Fruit fly (Drosophila melanogaster): ENCODE measurements around the gene CG13659.

The CG13659 gene

dm6 chr3R:25308228-25308627, 7.5 kb downstream of the CG13659 start, which contains the start of gene CG10550:
Gene CG10550, minus strand, starts transcription at chr3R:25308391.
- no peak for TF ChIP-seq insv (optimal IDR thresholded peaks at IDR 0.05)
- no peak for TF ChIP-seq Sin3A (optimal IDR thresholded peaks at IDR 0.05)
- no peak for TF ChIP-seq Myc (optimal IDR thresholded peaks at IDR 0.05)
- TF ChIP-seq ttk (optimal IDR thresholded peaks at IDR 0.05): no peak
- TF ChIP-seq psq (optimal IDR thresholded peaks at IDR 0.05): no peak
- TF ChIP-seq h (optimal IDR thresholded peaks at IDR 0.05): no peak

- TF ChIP-seq insv (optimal IDR thresholded peaks at IDR 0.05): no peak
- no peak for TF ChIP-seq Sin3A (optimal IDR thresholded peaks at IDR 0.05)
- TF ChIP-seq Myc (optimal IDR thresholded peaks at IDR 0.05): no peak
- TF ChIP-seq h (optimal IDR thresholded peaks at IDR 0.05): no peak
Observed at dm6 chr3R:25309175-25309574, 8.5 kb downstream of the CG13659 start.

DNA sequence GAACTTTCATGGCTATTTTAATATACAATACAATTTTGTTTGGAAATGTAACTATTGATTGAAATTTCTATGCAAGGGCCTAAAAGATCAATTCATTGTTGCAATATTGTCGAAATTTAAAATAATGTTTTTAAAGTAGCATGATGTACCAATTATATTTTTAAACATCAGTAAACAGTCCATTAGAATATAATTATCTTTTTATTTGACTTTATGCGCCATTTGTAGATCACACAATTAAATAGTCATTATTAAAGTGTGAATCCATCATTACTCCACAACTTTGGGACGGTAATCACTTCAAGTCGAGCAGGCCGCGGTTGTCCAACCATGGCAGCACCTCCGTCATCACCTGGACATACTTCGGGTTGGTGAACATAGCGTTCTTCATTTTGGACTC, 10.2 kb downstream of the CG13659 start, which contains the start of gene CG31099:
Gene CG31099, minus strand, starts transcription at position 101 of the 400 bp plus-strand sequence.
- TF ChIP-seq insv (optimal IDR thresholded peaks at IDR 0.05) (no peak), h (optimal IDR thresholded peaks at IDR 0.05) (no peak)

- TF ChIP-seq ttk (optimal IDR thresholded peaks at IDR 0.05) (no peak), psq (optimal IDR thresholded peaks at IDR 0.05) (no peak), Sin3A (optimal IDR thresholded peaks at IDR 0.05) (no peak), h (optimal IDR thresholded peaks at IDR 0.05) (no peak), insv (optimal IDR thresholded peaks at IDR 0.05) (no peak), Myc (optimal IDR thresholded peaks at IDR 0.05) (no peak)
Observed at dm6 chr3R:25312583-25312982, 11.9 kb downstream of the CG13659 start.

DNA sequence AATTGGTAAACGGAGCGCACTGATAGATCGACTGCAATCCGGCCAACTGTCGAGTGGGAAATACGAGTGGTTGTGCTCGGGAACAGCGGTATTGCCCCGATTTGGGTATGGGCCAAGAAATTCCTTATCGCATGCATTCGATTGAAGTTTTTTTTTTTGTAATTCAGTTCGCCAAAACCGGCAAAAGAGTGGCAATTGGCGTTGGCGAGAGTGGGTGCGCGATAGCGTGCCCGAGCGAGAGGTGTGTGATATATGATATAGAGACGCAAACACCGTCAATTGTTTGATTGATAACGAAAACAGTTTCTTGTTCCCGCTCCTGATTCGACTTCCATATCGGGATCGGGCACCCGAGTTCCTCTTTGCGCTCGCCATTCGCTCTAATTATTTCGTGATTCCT, 13.1 kb downstream of the CG13659 start, which contains the start of gene CG31087:
Gene CG31087, minus strand, starts transcription at position 63 of the 400 bp plus-strand sequence.
- no peak for TF ChIP-seq ttk (optimal IDR thresholded peaks at IDR 0.05)
- TF ChIP-seq insv (optimal IDR thresholded peaks at IDR 0.05): no peak
- no peak for TF ChIP-seq Myc (optimal IDR thresholded peaks at IDR 0.05)
- no peak for TF ChIP-seq psq (optimal IDR thresholded peaks at IDR 0.05)
- no peak for TF ChIP-seq Sin3A (optimal IDR thresholded peaks at IDR 0.05)
- no peak for TF ChIP-seq h (optimal IDR thresholded peaks at IDR 0.05)

DNA sequence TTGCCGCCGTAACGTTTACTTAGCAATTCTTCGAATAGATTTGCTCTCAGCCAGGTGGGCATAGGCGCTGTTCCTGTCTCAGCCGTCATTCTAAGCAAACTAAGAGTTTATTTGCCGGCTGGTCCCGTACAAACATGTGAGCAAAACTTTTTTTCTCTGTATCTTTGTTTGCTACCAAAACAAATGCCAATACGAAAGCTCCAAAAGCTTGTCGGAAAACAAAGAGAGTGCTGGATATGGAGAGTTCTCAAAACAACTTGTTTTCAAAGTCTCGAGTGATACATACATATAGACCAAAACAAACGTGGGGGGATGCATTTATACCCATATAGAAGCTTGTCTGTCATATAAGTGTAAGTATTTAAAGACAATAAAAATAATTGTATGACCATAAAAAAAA, 15.3 kb downstream of the CG13659 start, which contains the start of gene CG10559:
Gene CG10559, minus strand, starts transcription at position 101 of the 400 bp plus-strand sequence.
- TF ChIP-seq insv (optimal IDR thresholded peaks at IDR 0.05): no peak
- no peak for TF ChIP-seq Myc (optimal IDR thresholded peaks at IDR 0.05)
- no peak for TF ChIP-seq Sin3A (optimal IDR thresholded peaks at IDR 0.05)
- no peak for TF ChIP-seq h (optimal IDR thresholded peaks at IDR 0.05)
- no peak for TF ChIP-seq ttk (optimal IDR thresholded peaks at IDR 0.05)
- TF ChIP-seq psq (optimal IDR thresholded peaks at IDR 0.05): no peak

dm6 chr3R:25318011-25318410, 17.3 kb downstream of the CG13659 start, which contains the start of gene CG10553:
Gene CG10553, minus strand, starts transcription at chr3R:25318111.
- TF ChIP-seq Sin3A (optimal IDR thresholded peaks at IDR 0.05) (no peak), ttk (optimal IDR thresholded peaks at IDR 0.05) (no peak), Myc (optimal IDR thresholded peaks at IDR 0.05) (no peak), insv (optimal IDR thresholded peaks at IDR 0.05) (no peak), h (optimal IDR thresholded peaks at IDR 0.05) (no peak), psq (optimal IDR thresholded peaks at IDR 0.05) (no peak)

- TF ChIP-seq Myc (optimal IDR thresholded peaks at IDR 0.05) (no peak), ttk (optimal IDR thresholded peaks at IDR 0.05) (no peak), Sin3A (optimal IDR thresholded peaks at IDR 0.05) (no peak), psq (optimal IDR thresholded peaks at IDR 0.05) (no peak), h (optimal IDR thresholded peaks at IDR 0.05) (no peak), insv (optimal IDR thresholded peaks at IDR 0.05) (no peak)
Observed at dm6 chr3R:25320051-25320705, 19.5 kb downstream of the CG13659 start, which contains the start of gene CG10560. Gene CG10560, minus strand, starts transcription at chr3R:25320101.

- TF ChIP-seq Sin3A (optimal IDR thresholded peaks at IDR 0.05) (no peak), Myc (optimal IDR thresholded peaks at IDR 0.05) (no peak), h (optimal IDR thresholded peaks at IDR 0.05) (no peak), psq (optimal IDR thresholded peaks at IDR 0.05) (no peak), ttk (optimal IDR thresholded peaks at IDR 0.05) (no peak), insv (optimal IDR thresholded peaks at IDR 0.05) (no peak)
Observed at dm6 chr3R:25320898-25321297, 20.2 kb downstream of the CG13659 start.

dm6 chr3R:25321681-25322080, 21.0 kb downstream of the CG13659 start:
- TF ChIP-seq insv (optimal IDR thresholded peaks at IDR 0.05): no peak
- no peak for TF ChIP-seq ttk (optimal IDR thresholded peaks at IDR 0.05)
- TF ChIP-seq psq (optimal IDR thresholded peaks at IDR 0.05): no peak
- no peak for TF ChIP-seq h (optimal IDR thresholded peaks at IDR 0.05)
- no peak for TF ChIP-seq Sin3A (optimal IDR thresholded peaks at IDR 0.05)
- TF ChIP-seq Myc (optimal IDR thresholded peaks at IDR 0.05): no peak

- TF ChIP-seq h (optimal IDR thresholded peaks at IDR 0.05): no peak
- no peak for TF ChIP-seq insv (optimal IDR thresholded peaks at IDR 0.05)
- TF ChIP-seq psq (optimal IDR thresholded peaks at IDR 0.05): no peak
- TF ChIP-seq Sin3A (optimal IDR thresholded peaks at IDR 0.05): no peak
- no peak for TF ChIP-seq ttk (optimal IDR thresholded peaks at IDR 0.05)
- no peak for TF ChIP-seq Myc (optimal IDR thresholded peaks at IDR 0.05)
Observed at dm6 chr3R:25322657-25323056, 22.0 kb downstream of the CG13659 start, which contains the start of gene CG10562. Gene CG10562, minus strand, starts transcription at chr3R:25322757.

dm6 chr3R:25329079-25329478, 28.4 kb downstream of the CG13659 start, which contains the start of gene CHKov1:
Gene CHKov1, minus strand, starts transcription at chr3R:25329316.
- TF ChIP-seq insv (optimal IDR thresholded peaks at IDR 0.05) (no peak), ttk (optimal IDR thresholded peaks at IDR 0.05) (no peak), psq (optimal IDR thresholded peaks at IDR 0.05) (no peak), Myc (optimal IDR thresholded peaks at IDR 0.05) (no peak), h (optimal IDR thresholded peaks at IDR 0.05) (no peak), Sin3A (optimal IDR thresholded peaks at IDR 0.05) (no peak)

Measured in Kc167 (cell line).